Worm (Caenorhabditis elegans) whole organism, L3 larva: ENCODE measurements around the gene F49E12.8.

Experiments used
- R02D3.7 ChIP-seq: fragments of 150-350 bp; optimal IDR thresholded peaks from 2 replicates; lab custom pipeline; 2014; ENCODE audit warnings: missing biosample characterization, missing genetic modification characterization
- ZK546.5 ChIP-seq: sonication (generic microtip); optimal IDR thresholded peaks from 2 replicates; lab custom pipeline; 2017; ENCODE audit warnings: missing biosample characterization, missing genetic modification characterization
- ama-1 ChIP-seq: fragments of 150-350 bp; optimal IDR thresholded peaks from 2 replicates; lab custom pipeline; 2018
- ceh-16 ChIP-seq: sonication (generic microtip); optimal IDR thresholded peaks from 2 replicates; lab custom pipeline; 2017; ENCODE audit warnings: missing biosample characterization, missing genetic modification characterization
- ceh-82 ChIP-seq: fragments of 150-350 bp; optimal IDR thresholded peaks from 2 replicates; lab custom pipeline; 2014; ENCODE audit warnings: missing biosample characterization, missing genetic modification characterization
- ceh-9 ChIP-seq: sonication (generic microtip); optimal IDR thresholded peaks from 2 replicates; lab custom pipeline; 2018; ENCODE audit warnings: missing biosample characterization, missing genetic modification characterization
- egl-5 ChIP-seq: fragments of 150-350 bp; optimal IDR thresholded peaks from 2 replicates; lab custom pipeline; 2017; ENCODE audit warnings: missing biosample characterization, missing genetic modification reagents, missing genetic modification characterization, inconsistent platforms
- elt-2 ChIP-seq: sonication (generic microtip); optimal IDR thresholded peaks from 2 replicates; lab custom pipeline; 2016; ENCODE audit warnings: missing genetic modification reagents, mild to moderate bottlenecking, missing genetic modification characterization, missing compliant biosample characterization
- fkh-10 ChIP-seq: sonication (generic microtip); optimal IDR thresholded peaks from 2 replicates; lab custom pipeline; 2017; ENCODE audit warnings: missing biosample characterization, missing genetic modification reagents, missing genetic modification characterization
- fos-1 ChIP-seq: fragments of 150-350 bp; optimal IDR thresholded peaks from 2 replicates; lab custom pipeline; 2014; ENCODE audit warnings: missing biosample characterization, missing genetic modification characterization
- lin-15B ChIP-seq: fragments of 150-350 bp; optimal IDR thresholded peaks from 2 replicates; lab custom pipeline; 2014; ENCODE audit warnings: missing biosample characterization, missing genetic modification characterization
- lin-39 ChIP-seq: fragments of 150-350 bp; optimal IDR thresholded peaks from 2 replicates; lab custom pipeline; 2018; ENCODE audit warnings: missing biosample characterization, missing genetic modification reagents, missing genetic modification characterization
- lsy-12 ChIP-seq: sonication (generic microtip); optimal IDR thresholded peaks from 2 replicates; lab custom pipeline; 2016; ENCODE audit warnings: mild to moderate bottlenecking, missing genetic modification characterization, missing compliant biosample characterization
- mdl-1 ChIP-seq: fragments of 150-350 bp; optimal IDR thresholded peaks from 2 replicates; lab custom pipeline; 2014; ENCODE audit warnings: missing biosample characterization, missing genetic modification characterization
- mml-1 ChIP-seq: fragments of 150-350 bp; sonication (generic microtip); optimal IDR thresholded peaks from 3 replicates; lab custom pipeline; 2014; ENCODE audit warnings: missing biosample characterization, missing genetic modification characterization
- nfya-1 ChIP-seq: sonication (generic microtip); optimal IDR thresholded peaks from 2 replicates; lab custom pipeline; 2017; ENCODE audit warnings: missing genetic modification characterization, mild to moderate bottlenecking, missing compliant biosample characterization, antibody characterized with exemption, moderate library complexity; ENCODE audit not compliant: insufficient read depth
- nhr-23 ChIP-seq: fragments of 150-350 bp; optimal IDR thresholded peaks from 2 replicates; lab custom pipeline; 2014; ENCODE audit warnings: missing biosample characterization, missing genetic modification reagents, missing genetic modification characterization
- nhr-237 ChIP-seq: fragments of 150-350 bp; optimal IDR thresholded peaks from 2 replicates; lab custom pipeline; 2014; ENCODE audit warnings: missing biosample characterization, missing genetic modification characterization
- nhr-25 ChIP-seq: sonication (generic microtip); optimal IDR thresholded peaks from 2 replicates; lab custom pipeline; 2017; ENCODE audit warnings: missing biosample characterization, missing genetic modification characterization
- nhr-67 ChIP-seq: fragments of 150-350 bp; optimal IDR thresholded peaks from 2 replicates; lab custom pipeline; 2014; ENCODE audit warnings: missing biosample characterization, missing genetic modification characterization
- nhr-77 ChIP-seq: fragments of 150-350 bp; optimal IDR thresholded peaks from 2 replicates; lab custom pipeline; 2014; ENCODE audit warnings: missing biosample characterization, missing genetic modification characterization
- sea-2 ChIP-seq: fragments of 150-350 bp; sonication (generic microtip); optimal IDR thresholded peaks from 4 replicates; lab custom pipeline; 2014; ENCODE audit warnings: missing biosample characterization, missing genetic modification reagents, missing genetic modification characterization
- skn-1 ChIP-seq: fragments of 150-350 bp; optimal IDR thresholded peaks from 2 replicates; lab custom pipeline; 2014; ENCODE audit warnings: missing biosample characterization, missing genetic modification characterization
- unc-62 ChIP-seq: fragments of 150-350 bp; sonication (generic microtip); optimal IDR thresholded peaks from 4 replicates; lab custom pipeline; 2014; ENCODE audit warnings: missing biosample characterization, missing genetic modification reagents, missing genetic modification characterization
- ztf-4 ChIP-seq: fragments of 150-350 bp; optimal IDR thresholded peaks from 2 replicates; lab custom pipeline; 2014; ENCODE audit warnings: missing biosample characterization, missing genetic modification characterization

F49E12.8 gene

DNA sequence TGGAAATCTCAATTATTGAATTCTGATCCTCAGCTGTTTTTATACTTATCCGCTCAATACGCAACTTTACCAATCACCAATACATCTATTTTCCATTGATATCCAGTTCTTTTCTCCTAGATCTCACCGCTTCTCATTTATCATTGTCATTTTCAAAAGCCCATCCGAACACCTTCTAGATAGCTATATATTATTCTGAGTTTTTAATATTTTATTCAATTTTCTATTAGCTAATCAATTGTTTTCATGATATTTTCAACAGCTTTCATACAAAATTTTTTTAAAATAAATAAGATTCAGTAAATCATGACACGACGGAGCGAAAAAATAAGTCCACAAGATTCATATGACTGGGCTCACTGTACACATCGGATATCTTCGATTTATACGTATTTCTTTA, 12.9 kb downstream of the F49E12.8 start, which contains the start of gene F49E12.12:
TSS of gene F49E12.12 (plus strand) at position 301 of the 400 bp plus-strand sequence.
- no peak for TF ChIP-seq elt-2 (tag; lab: Kevin White, UChicago)
- TF ChIP-seq ceh-9 (tag; lab: Kevin White, UChicago): no peak
- TF ChIP-seq ceh-82 (tag; lab: Kevin White, UChicago): no peak
- no peak for TF ChIP-seq R02D3.7
- no peak for TF ChIP-seq lin-15B (tag; lab: Kevin White, UChicago)
- no peak for TF ChIP-seq unc-62
- TF ChIP-seq lsy-12: no peak

DNA sequence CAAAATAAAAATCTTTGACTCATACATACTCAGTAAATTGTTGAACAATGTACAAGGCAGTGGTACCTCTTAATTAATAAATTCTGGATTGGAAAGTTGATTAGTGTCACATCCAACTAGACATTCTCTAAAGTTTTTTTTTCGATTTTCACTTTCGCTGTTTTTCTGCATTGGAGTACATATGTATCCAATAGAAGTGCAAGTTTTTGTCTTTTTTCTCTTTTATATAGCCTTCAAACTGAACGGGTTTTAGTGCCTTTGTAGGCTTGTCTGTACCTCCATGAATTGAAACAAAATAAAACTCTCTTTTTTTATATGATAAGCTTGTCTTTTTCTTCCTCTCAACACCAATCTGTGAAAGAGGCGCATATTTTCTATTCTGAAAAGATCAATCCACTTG, 13.9 kb downstream of the F49E12.8 start:
- TF ChIP-seq skn-1 (tag; lab: Kevin White, UChicago) (no peak), ceh-82 (tag; lab: Kevin White, UChicago) (no peak), egl-5 (tag; lab: Kevin White, UChicago) (no peak), sea-2 (GFP tag; lab: Kevin White, UChicago) (no peak), nhr-25 (tag; lab: Kevin White, UChicago) (peak; percentile 55)

DNA sequence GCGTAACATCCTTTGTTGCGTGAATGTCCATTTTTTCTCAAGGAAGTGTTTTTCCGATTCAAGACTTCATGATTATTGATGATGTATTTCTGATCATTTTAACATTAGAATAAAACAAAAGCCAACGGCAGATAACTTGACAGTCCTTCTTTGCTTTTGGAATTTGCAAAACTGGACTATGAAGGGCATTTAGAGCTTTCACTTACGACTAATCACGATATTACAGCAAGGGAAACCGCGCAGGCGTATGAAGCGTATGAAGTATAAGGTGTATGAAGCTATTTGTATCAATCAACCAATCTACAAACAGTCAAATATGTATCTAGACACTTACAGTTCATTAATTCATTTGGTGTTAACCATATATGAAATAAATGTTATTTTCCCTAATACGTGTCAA, 16.4 kb downstream of the F49E12.8 start:
- TF ChIP-seq lsy-12 (no peak), nhr-23 (tag; lab: Kevin White, UChicago) (no peak), nhr-25 (tag; lab: Kevin White, UChicago) (peak; percentile 21), mdl-1 (tag; lab: Kevin White, UChicago) (no peak)

DNA sequence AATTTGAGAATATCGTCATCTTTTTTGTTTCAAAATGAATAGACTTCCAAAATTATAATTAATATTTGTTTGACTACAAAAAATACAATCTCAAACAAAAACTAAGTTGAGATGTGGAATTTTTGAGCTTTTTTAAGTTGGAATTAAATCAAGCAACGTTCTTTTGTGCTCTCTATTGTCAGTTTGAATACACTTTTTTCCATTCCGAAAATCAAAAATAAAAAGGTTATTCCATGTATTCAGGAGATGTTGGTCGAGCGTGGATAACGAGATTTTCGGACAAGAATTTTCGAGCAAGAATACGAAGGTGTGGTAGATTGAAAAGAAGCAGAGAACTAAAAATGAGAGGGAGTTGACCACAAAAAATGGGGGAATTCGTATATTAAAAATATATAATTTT, 23.9 kb downstream of the F49E12.8 start:
- no peak for TF ChIP-seq R02D3.7
- TF ChIP-seq egl-5 (tag; lab: Kevin White, UChicago): no peak
- peak; percentile 89 for TF ChIP-seq fkh-10 (GFP tag; lab: Kevin White, UChicago)

DNA sequence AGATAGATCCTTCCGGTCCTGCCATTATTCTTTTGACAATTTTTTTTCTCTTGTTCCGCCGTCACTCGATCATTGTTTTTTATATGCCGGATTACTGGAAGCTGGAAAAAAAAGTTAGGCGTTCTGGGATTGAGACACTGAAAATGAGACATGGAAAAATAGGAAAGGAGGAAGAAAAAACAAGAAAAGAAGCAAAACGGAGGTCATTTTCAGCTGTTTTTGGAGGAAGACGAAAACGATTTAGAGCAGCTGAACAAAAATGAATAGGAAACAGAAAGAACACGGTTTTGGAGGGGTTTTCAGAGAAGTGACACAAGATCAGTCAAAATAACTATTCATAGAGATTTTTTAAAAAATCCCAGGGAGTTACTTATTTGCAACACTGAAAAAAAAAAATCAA, 25.0 kb downstream of the F49E12.8 start, which contains the start of gene amt-3:
TSS of gene amt-3 (minus strand) at position 101 of the 400 bp plus-strand sequence.
- TF ChIP-seq ZK546.5 (tag; lab: Kevin White, UChicago): no peak
- no peak for TF ChIP-seq fos-1 (tag; lab: Kevin White, UChicago)
- no peak for TF ChIP-seq ceh-16 (tag; lab: Kevin White, UChicago)
- TF ChIP-seq nhr-67 (tag; lab: Kevin White, UChicago): no peak
- TF ChIP-seq egl-5 (tag; lab: Kevin White, UChicago): no peak
- TF ChIP-seq ztf-4 (tag; lab: Kevin White, UChicago): no peak
- no peak for TF ChIP-seq R02D3.7

- TF ChIP-seq ceh-9 (tag; lab: Kevin White, UChicago) (no peak), nhr-237 (tag; lab: Kevin White, UChicago) (no peak), lsy-12 (no peak), unc-62 (no peak), nfya-1 (tag; lab: Kevin White, UChicago) (no peak), mml-1 (tag; lab: Kevin White, UChicago) (no peak), lin-39 (tag; lab: Kevin White, UChicago) (no peak), nhr-67 (tag; lab: Kevin White, UChicago) (no peak)
- TF ChIP-seq, all 47 proteins: peak for 0
Observed at ce11 chrII:8360453-8360852, 33.7 kb downstream of the F49E12.8 start, which contains the start of gene M195.2. Gene M195.2 (plus strand): TSS chrII:8360753.

ce11 chrII:8359350-8359749, 34.8 kb downstream of the F49E12.8 start, which contains the start of gene col-77:
Gene col-77 (minus strand): TSS chrII:8359381.
- TF ChIP-seq ama-1 (lab: Kevin White, UChicago) (no peak), nhr-25 (tag; lab: Kevin White, UChicago) (peak; percentile 56)

DNA sequence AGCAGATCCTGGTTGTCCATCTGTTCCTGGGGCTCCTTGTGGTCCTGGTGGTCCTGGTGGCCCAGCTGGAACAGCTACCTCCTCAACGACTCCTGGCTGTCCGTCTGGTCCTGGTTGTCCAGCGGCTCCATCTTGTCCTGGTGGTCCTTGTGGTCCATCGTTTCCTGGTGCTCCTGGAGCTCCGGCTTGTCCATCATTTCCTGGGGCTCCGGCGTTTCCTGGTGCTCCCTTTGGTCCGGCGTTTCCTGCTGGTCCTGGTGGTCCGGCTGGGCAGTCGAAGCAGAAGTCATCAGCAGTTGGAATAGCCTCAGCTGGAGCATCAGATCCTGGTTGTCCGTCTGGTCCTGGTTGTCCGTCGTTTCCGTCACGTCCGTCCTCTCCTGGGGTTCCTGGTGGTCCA, 35.6 kb downstream of the F49E12.8 start:
- no peak for TF ChIP-seq nhr-237 (tag; lab: Kevin White, UChicago)
- no peak for TF ChIP-seq nhr-77 (tag; lab: Kevin White, UChicago)
